Fruit fly (Drosophila melanogaster): ENCODE measurements around the gene CG12099.

CG12099 gene

DNA sequence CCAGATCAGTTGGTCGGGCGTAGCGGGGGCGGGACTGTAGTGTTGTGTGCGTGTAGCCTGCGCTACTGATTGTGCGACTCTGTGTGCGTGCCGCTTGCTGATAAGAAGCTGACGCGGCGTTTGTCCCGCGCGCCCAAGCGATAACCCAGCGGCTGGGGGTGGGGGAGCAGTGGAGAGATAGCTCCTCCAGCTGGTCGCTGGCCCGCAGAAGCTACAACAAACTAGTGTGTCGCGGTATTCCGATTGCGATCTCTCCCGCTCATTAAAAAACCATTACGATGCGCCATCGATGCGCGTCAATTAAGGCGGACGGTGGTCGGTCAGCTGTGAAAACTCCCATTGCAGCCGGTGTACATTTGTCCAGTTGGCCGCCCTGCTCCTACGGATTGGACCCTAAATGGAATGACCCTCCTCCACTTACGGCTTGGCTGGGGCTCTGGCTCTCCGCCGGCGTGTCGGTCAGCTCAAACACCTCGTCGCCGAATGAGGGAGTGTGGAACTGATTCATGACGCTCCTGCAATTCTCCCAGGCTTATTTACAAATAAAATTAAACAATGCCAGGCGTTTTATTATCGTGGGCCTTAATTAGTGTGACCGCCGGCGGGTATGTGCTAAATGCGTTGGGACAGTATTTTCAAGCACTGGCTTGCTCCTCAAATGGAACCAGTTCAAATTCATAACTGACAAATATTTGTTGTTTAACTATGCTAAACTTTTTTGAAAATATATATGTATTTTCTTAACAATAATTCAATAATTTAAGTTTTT lies 44.0 kb upstream of the CG12099 start, which contains the start of gene CG12104 (continued):
- no peak for TF ChIP-seq Tbp (GFP tag; optimal IDR thresholded peaks at IDR 0.05)
- TF ChIP-seq CG13287 (GFP tag; IDR thresholded peaks at IDR 0.05; ENCODE audit: partially characterized antibody), result 0 out of 2 replicates have a peak, but pooled peaks have one; percentile 20
- TF ChIP-seq corto (GFP tag; optimal IDR thresholded peaks at IDR 0.05), result no peak
- TF ChIP-seq trem (tag; optimal IDR thresholded peaks at IDR 0.05), result peak; percentile 53
- no peak for TF ChIP-seq CG43689 (GFP tag; IDR thresholded peaks at IDR 0.05)
- no peak for TF ChIP-seq CG7928 (GFP tag; optimal IDR thresholded peaks at IDR 0.05)
- no peak for TF ChIP-seq pb (GFP tag; optimal IDR thresholded peaks at IDR 0.05)
- TF ChIP-seq Dll (GFP tag; IDR thresholded peaks at IDR 0.05; ENCODE audit: partially characterized antibody), result peak; percentile 34; the same call in 1 of the 4 replicates
- TF ChIP-seq BtbVII (GFP tag; optimal IDR thresholded peaks at IDR 0.05), result no peak
- no peak for TF ChIP-seq Jarid2 (GFP tag; optimal IDR thresholded peaks at IDR 0.05)
- no peak for TF ChIP-seq Eip74EF (GFP tag; optimal IDR thresholded peaks at IDR 0.05)
- no peak for TF ChIP-seq Asciz (GFP tag; optimal IDR thresholded peaks at IDR 0.05)
- 0 out of 3 replicates have a peak, but pooled peaks have one; percentile 42 for TF ChIP-seq mld (GFP tag; IDR thresholded peaks at IDR 0.05; ENCODE audit: partially characterized antibody)
- TF ChIP-seq Doc3 (GFP tag; IDR thresholded peaks at IDR 0.05; ENCODE audit: partially characterized antibody), result no peak
- TF ChIP-seq CG12391 (tag; optimal IDR thresholded peaks at IDR 0.05), result peak; percentile 37
- peak; percentile 99 for TF ChIP-seq CG15514 (GFP tag; optimal IDR thresholded peaks at IDR 0.05)
- no peak for TF ChIP-seq en (GFP tag; optimal IDR thresholded peaks at IDR 0.05)
- TF ChIP-seq zfh1 (GFP tag; IDR thresholded peaks at IDR 0.05), result no peak
- no peak for TF ChIP-seq jumu (GFP tag; optimal IDR thresholded peaks at IDR 0.05)
- no peak for TF ChIP-seq HLH54F (GFP tag; optimal IDR thresholded peaks at IDR 0.05)
- peak; percentile 42 for TF ChIP-seq lab (GFP tag; optimal IDR thresholded peaks at IDR 0.05)
- no peak for TF ChIP-seq sc (optimal IDR thresholded peaks at IDR 0.05)
- TF ChIP-seq sc (GFP tag; optimal IDR thresholded peaks at IDR 0.05), result no peak
- peak; percentile 82 for TF ChIP-seq Myb (GFP tag; optimal IDR thresholded peaks at IDR 0.05)
- TF ChIP-seq Nf-YC (tag; optimal IDR thresholded peaks at IDR 0.05), result no peak
- no peak for TF ChIP-seq CG10565 (GFP tag; optimal IDR thresholded peaks at IDR 0.05)
- TF ChIP-seq CG7372 (GFP tag; IDR thresholded peaks at IDR 0.05), result no peak
- TF ChIP-seq CG34224 (GFP tag; IDR thresholded peaks at IDR 0.05; ENCODE audit: partially characterized antibody), result no peak; the same call in 2 of the 3 replicates
- TF ChIP-seq CG7357 (GFP tag; IDR thresholded peaks at IDR 0.05), result no peak
- TF ChIP-seq Hr51 (GFP tag; optimal IDR thresholded peaks at IDR 0.05), result no peak
- no peak for TF ChIP-seq ash1 (GFP tag; optimal IDR thresholded peaks at IDR 0.05)
- TF ChIP-seq CG2199 (GFP tag; IDR thresholded peaks at IDR 0.05), result peak; percentile 68; the same call in 1 of the 3 replicates
- peak; percentile 19 for TF ChIP-seq gcm (GFP tag; optimal IDR thresholded peaks at IDR 0.05)
- peak; percentile 79 for TF ChIP-seq grn (GFP tag; optimal IDR thresholded peaks at IDR 0.05)
- TF ChIP-seq CG6765 (GFP tag; optimal IDR thresholded peaks at IDR 0.05), result no peak
- no peak for TF ChIP-seq sens-2 (GFP tag; IDR thresholded peaks at IDR 0.05)
- no peak for TF ChIP-seq schlank (tag; optimal IDR thresholded peaks at IDR 0.05)
- peak; percentile 54; the same call in 1 of the 2 replicates for TF ChIP-seq rib (GFP tag; IDR thresholded peaks at IDR 0.05)
- no peak for TF ChIP-seq jigr1 (GFP tag; IDR thresholded peaks at IDR 0.05)
- TF ChIP-seq tup (GFP tag; optimal IDR thresholded peaks at IDR 0.05), result no peak
- no peak for TF ChIP-seq CG3065 (GFP tag; optimal IDR thresholded peaks at IDR 0.05)
- TF ChIP-seq ERR (GFP tag; optimal IDR thresholded peaks at IDR 0.05), result no peak
- no peak for TF ChIP-seq HmgD (GFP tag; optimal IDR thresholded peaks at IDR 0.05)
- TF ChIP-seq pita (GFP tag; optimal IDR thresholded peaks at IDR 0.05), result no peak
- no peak for TF ChIP-seq gce (GFP tag; IDR thresholded peaks at IDR 0.05)
- no peak for TF ChIP-seq onecut (GFP tag; IDR thresholded peaks at IDR 0.05)
- no peak for TF ChIP-seq CG15011 (GFP tag; optimal IDR thresholded peaks at IDR 0.05)
- TF ChIP-seq CG1024 (GFP tag; IDR thresholded peaks at IDR 0.05), result no peak
- peak; percentile 35; the same call in 1 of the 2 replicates for TF ChIP-seq E2f2 (GFP tag; IDR thresholded peaks at IDR 0.05)
